Fruit fly (Drosophila melanogaster): ENCODE data around the gene Ndc80.

Gene Ndc80

dm6 chrX:13634254-13634999 is 22.6 kb upstream of the Ndc80 start (continued):
- no peak for TF ChIP-seq CG3838 (GFP tag; optimal IDR thresholded peaks at IDR 0.05)
- peak; percentile 69 for TF ChIP-seq lilli (GFP tag; optimal IDR thresholded peaks at IDR 0.05)
- TF ChIP-seq pros (GFP tag; optimal IDR thresholded peaks at IDR 0.05): no peak
- TF ChIP-seq Mes4 (GFP tag; optimal IDR thresholded peaks at IDR 0.05): peak; percentile 2
- TF ChIP-seq CG13624 (GFP tag; optimal IDR thresholded peaks at IDR 0.05): peak; percentile 51
- TF ChIP-seq gce (GFP tag; IDR thresholded peaks at IDR 0.05): 0 out of 3 replicates have a peak, but pooled peaks have one; percentile 27
- no peak for TF ChIP-seq Dll (GFP tag; IDR thresholded peaks at IDR 0.05; ENCODE audit: partially characterized antibody)
- no peak for TF ChIP-seq knrl (GFP tag; IDR thresholded peaks at IDR 0.05; ENCODE audit: partially characterized antibody)
- peak; percentile 14 for TF ChIP-seq CG9609 (GFP tag; optimal IDR thresholded peaks at IDR 0.05)
- TF ChIP-seq pan (optimal IDR thresholded peaks at IDR 0.05): no peak
- TF ChIP-seq pan (GFP tag; optimal IDR thresholded peaks at IDR 0.05 in 1 of 2, IDR thresholded peaks at IDR 0.05 in 1 of 2): no peak
- TF ChIP-seq bab2 (GFP tag; optimal IDR thresholded peaks at IDR 0.05): peak; percentile 62
- peak in 1 of 2 experiments; percentile 4 for TF ChIP-seq Trl (optimal IDR thresholded peaks at IDR 0.05)
- peak; percentile 37 for TF ChIP-seq Trl (GFP tag; optimal IDR thresholded peaks at IDR 0.05)
- TF ChIP-seq inv (GFP tag; IDR thresholded peaks at IDR 0.05; ENCODE audit: partially characterized antibody): no peak
- no peak for TF ChIP-seq CG4820 (GFP tag; optimal IDR thresholded peaks at IDR 0.05)
- no peak for TF ChIP-seq CG30020 (tag; optimal IDR thresholded peaks at IDR 0.05)
- TF ChIP-seq dpn (GFP tag; optimal IDR thresholded peaks at IDR 0.05): peak; percentile 23 to 44
- no peak for TF ChIP-seq CG11695 (GFP tag; IDR thresholded peaks at IDR 0.05)
- no peak for TF ChIP-seq CG9437 (GFP tag; optimal IDR thresholded peaks at IDR 0.05)
- peak; percentile 24 for TF ChIP-seq Nf-YB (GFP tag; optimal IDR thresholded peaks at IDR 0.05)
- TF ChIP-seq Awh (GFP tag; IDR thresholded peaks at IDR 0.05): peak; percentile 61; the same call in 1 of the 2 replicates
- peak; percentile 3 for TF ChIP-seq Oli (tag; optimal IDR thresholded peaks at IDR 0.05)
- TF ChIP-seq CG16779 (GFP tag; IDR thresholded peaks at IDR 0.05): no peak
- TF ChIP-seq CG14667 (GFP tag; IDR thresholded peaks at IDR 0.05): no peak
- no peak for TF ChIP-seq Abd-B (GFP tag; optimal IDR thresholded peaks at IDR 0.05)
- TF ChIP-seq BtbVII (GFP tag; optimal IDR thresholded peaks at IDR 0.05): peak; percentile 57
- TF ChIP-seq CG34422 (GFP tag; IDR thresholded peaks at IDR 0.05): 0 out of 3 replicates have a peak, but pooled peaks have one; percentile 14
- TF ChIP-seq vvl (GFP tag; IDR thresholded peaks at IDR 0.05): no peak
- peak; percentile 42 for TF ChIP-seq sd (tag; optimal IDR thresholded peaks at IDR 0.05)
- TF ChIP-seq CG30431 (GFP tag; optimal IDR thresholded peaks at IDR 0.05): no peak
- TF ChIP-seq pum (GFP tag; optimal IDR thresholded peaks at IDR 0.05): no peak
- peak; percentile 65 for TF ChIP-seq pho (GFP tag; optimal IDR thresholded peaks at IDR 0.05)
- no peak for TF ChIP-seq Ravus (GFP tag; IDR thresholded peaks at IDR 0.05)
- no peak for TF ChIP-seq croc (GFP tag; conservative IDR thresholded peaks at IDR 0.05)
- peak; percentile 35 for TF ChIP-seq CG31365 (tag; optimal IDR thresholded peaks at IDR 0.05)
- TF ChIP-seq h (optimal IDR thresholded peaks at IDR 0.05): no peak
- TF ChIP-seq CG18262 (tag; optimal IDR thresholded peaks at IDR 0.05): peak; percentile 18
- TF ChIP-seq Vsx1 (GFP tag; optimal IDR thresholded peaks at IDR 0.05): peak; percentile 25

dm6 chrX:13633298-13633891 is 21.5 kb upstream of the Ndc80 start:
- peak; percentile 26 for TF ChIP-seq CG8290 (GFP tag; optimal IDR thresholded peaks at IDR 0.05)
- TF ChIP-seq CG8290 (tag; optimal IDR thresholded peaks at IDR 0.05): no peak
- TF ChIP-seq Hand (GFP tag; optimal IDR thresholded peaks at IDR 0.05): no peak
- no peak for TF ChIP-seq CG32772 (GFP tag; IDR thresholded peaks at IDR 0.05)
- TF ChIP-seq CG2202 (tag; optimal IDR thresholded peaks at IDR 0.05): peak; percentile 48
- peak in 1 of 2 experiments; percentile 21 for TF ChIP-seq tll (GFP tag; optimal IDR thresholded peaks at IDR 0.05)
- peak; percentile 58 for TF ChIP-seq Hmr (GFP tag; optimal IDR thresholded peaks at IDR 0.05)
- TF ChIP-seq sug (tag; optimal IDR thresholded peaks at IDR 0.05): peak; percentile 37
- TF ChIP-seq crol (GFP tag; IDR thresholded peaks at IDR 0.05): peak; percentile 41
- TF ChIP-seq CG9727 (GFP tag; optimal IDR thresholded peaks at IDR 0.05): peak; percentile 12
- no peak for TF ChIP-seq Hr51 (GFP tag; optimal IDR thresholded peaks at IDR 0.05)
- TF ChIP-seq CG4328 (GFP tag; optimal IDR thresholded peaks at IDR 0.05): peak; percentile 6
- peak; percentile 4 for TF ChIP-seq grau (tag; optimal IDR thresholded peaks at IDR 0.05)
